Fruit fly (Drosophila melanogaster) S2 (cell line): ENCODE data around the gene CG13359.

ENCODE experiments used
- CG8478 ChIP-seq: fragments of >200 bp; optimal IDR thresholded peaks from 2 replicates; lab custom pipeline; 2018
- CTCF ChIP-seq, 2 experiments: fragments of >200 bp; optimal IDR thresholded peaks; 2 replicates each; lab custom pipeline; 2018

DNA sequence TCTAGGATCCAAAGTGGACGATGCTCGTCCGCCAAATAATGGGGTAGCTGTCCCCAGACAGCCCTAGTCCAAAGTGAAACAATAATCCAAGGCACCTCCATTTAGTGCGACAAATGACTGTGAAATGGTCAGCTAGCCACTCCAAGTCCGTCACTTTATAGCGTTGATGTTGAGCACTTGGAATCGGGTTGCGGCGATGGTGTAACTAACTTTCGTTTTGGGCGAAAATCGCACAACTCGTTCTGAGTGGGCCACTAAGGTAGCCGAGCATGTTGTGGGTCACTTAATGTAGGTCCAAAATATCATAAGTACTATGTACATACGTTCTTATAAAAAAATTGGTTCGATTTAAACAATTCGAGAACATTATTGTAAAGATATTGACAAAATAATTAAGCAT, 49.7 kb downstream of the CG13359 start, which contains the start of gene CG13361:
- TF ChIP-seq CG8478 (lab: Kevin White, UChicago): no peak
- TF ChIP-seq CTCF (optimal IDR thresholded peaks at IDR 0.05; lab: Kevin White, UChicago): no peak
